Worm (Caenorhabditis elegans) whole organism, mixed stage, embryonic: Measurements from ENCODE around the gene F21F8.5.

ENCODE experiments used
- drap-1 ChIP-seq: fragments of 200-800 bp; sonication (Bioruptor generic); optimal IDR thresholded peaks from 3 replicates; lab custom pipeline; 2018; ENCODE audit warnings: mild to moderate bottlenecking, missing genetic modification characterization, missing compliant biosample characterization
- lin-13 ChIP-seq: fragments of 150-350 bp; optimal IDR thresholded peaks from 2 replicates; lab custom pipeline; 2014; ENCODE audit warnings: missing biosample characterization, missing genetic modification characterization
- lsy-2 ChIP-seq: fragments of 150-350 bp; optimal IDR thresholded peaks from 2 replicates; lab custom pipeline; 2014; ENCODE audit warnings: missing biosample characterization, missing genetic modification characterization
- mls-2 ChIP-seq: sonication (generic microtip); optimal IDR thresholded peaks from 2 replicates; lab custom pipeline; 2016; ENCODE audit warnings: mild to moderate bottlenecking, missing genetic modification characterization, moderate library complexity, missing compliant biosample characterization
- nhr-12 ChIP-seq: fragments of 150-350 bp; optimal IDR thresholded peaks from 2 replicates; lab custom pipeline; 2014; ENCODE audit warnings: missing biosample characterization, missing genetic modification characterization
- pha-4 ChIP-seq: fragments of 150-350 bp; optimal IDR thresholded peaks from 2 replicates; lab custom pipeline; 2018; ENCODE audit warnings: missing biosample characterization, missing genetic modification reagents, missing genetic modification characterization
- unc-62 ChIP-seq: fragments of 150-350 bp; optimal IDR thresholded peaks from 2 replicates; lab custom pipeline; 2014; ENCODE audit warnings: missing biosample characterization, missing genetic modification reagents, missing genetic modification characterization

DNA sequence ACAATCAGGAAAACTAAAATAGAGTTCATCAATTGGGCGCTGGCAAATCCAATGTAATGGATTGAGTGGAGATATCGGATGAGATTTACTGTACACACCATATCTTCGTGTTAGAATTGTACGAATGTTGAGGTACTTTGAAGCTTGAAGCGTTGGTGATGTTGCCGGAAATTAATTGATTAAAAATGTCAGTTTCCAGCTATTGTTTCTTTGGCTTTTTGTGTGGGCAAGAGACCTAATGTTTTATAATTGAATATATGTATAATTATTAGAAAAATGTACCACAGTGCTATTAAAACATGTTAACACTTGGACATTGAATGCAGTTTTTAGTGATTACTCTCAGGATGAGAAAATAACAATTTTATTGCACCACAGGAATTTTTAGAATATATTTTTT, 12.7 kb upstream of the F21F8.5 start, which contains the start of gene str-136:
- TF ChIP-seq drap-1 (GFP tag; lab: Kevin White, UChicago) (no peak), pha-4 (tag; lab: Kevin White, UChicago) (no peak), nhr-12 (tag; lab: Kevin White, UChicago) (no peak), unc-62 (GFP tag; lab: Kevin White, UChicago) (no peak), lsy-2 (tag; lab: Kevin White, UChicago) (no peak), mls-2 (tag; lab: Kevin White, UChicago) (no peak), lin-13 (tag; lab: Kevin White, UChicago) (no peak)
